Fruit fly (Drosophila melanogaster): ENCODE measurements around the gene ort.

Gene ort

dm6 chr3R:19671223-19671991, 11.9 kb downstream of the ort start, which contains the start of gene Naam (continued):
- peak; percentile 73 for TF ChIP-seq CG17385 (GFP tag; optimal IDR thresholded peaks at IDR 0.05)
- peak; percentile 81 for TF ChIP-seq ems (GFP tag; optimal IDR thresholded peaks at IDR 0.05)
- peak; percentile 56 for TF ChIP-seq CG3065 (GFP tag; optimal IDR thresholded peaks at IDR 0.05)
- TF ChIP-seq emc (GFP tag; optimal IDR thresholded peaks at IDR 0.05) = no peak
- TF ChIP-seq usp (GFP tag; optimal IDR thresholded peaks at IDR 0.05) = no peak
- peak; percentile 86 for TF ChIP-seq zfh2 (GFP tag; optimal IDR thresholded peaks at IDR 0.05)
- peak; percentile 64 for TF ChIP-seq bab2 (GFP tag; optimal IDR thresholded peaks at IDR 0.05)
- TF ChIP-seq D19B (GFP tag; optimal IDR thresholded peaks at IDR 0.05) = peak; percentile 63
- no peak for TF ChIP-seq knrl (GFP tag; IDR thresholded peaks at IDR 0.05; ENCODE audit: partially characterized antibody)
- TF ChIP-seq CG16779 (GFP tag; IDR thresholded peaks at IDR 0.05) = peak; percentile 89
- TF ChIP-seq Chrac-16 (GFP tag; optimal IDR thresholded peaks at IDR 0.05) = peak; percentile 58
- TF ChIP-seq cg (GFP tag; optimal IDR thresholded peaks at IDR 0.05) = no peak
- peak; percentile 82 for TF ChIP-seq CG9932 (GFP tag; IDR thresholded peaks at IDR 0.05)
- TF ChIP-seq croc (GFP tag; conservative IDR thresholded peaks at IDR 0.05) = no peak
- peak; percentile 75 for TF ChIP-seq ttk (GFP tag; IDR thresholded peaks at IDR 0.05)
- peak; percentile 26; the same call in 1 of the 2 replicates for TF ChIP-seq peb (GFP tag; IDR thresholded peaks at IDR 0.05)
- peak; percentile 86 for TF ChIP-seq Fer1 (GFP tag; optimal IDR thresholded peaks at IDR 0.05)
- TF ChIP-seq Sry-δ (GFP tag; optimal IDR thresholded peaks at IDR 0.05) = no peak
- peak; percentile 57; the same call in 1 of the 2 replicates for TF ChIP-seq E2f2 (GFP tag; IDR thresholded peaks at IDR 0.05)
- TF ChIP-seq tap (tag; optimal IDR thresholded peaks at IDR 0.05) = peak; percentile 34
- peak; percentile 30; the same call in 1 of the 2 replicates for TF ChIP-seq danr (GFP tag; IDR thresholded peaks at IDR 0.05)
- TF ChIP-seq tna (GFP tag; IDR thresholded peaks at IDR 0.05; ENCODE audit: partially characterized antibody) = no peak
- TF ChIP-seq HLH3B (GFP tag; IDR thresholded peaks at IDR 0.05) = peak; percentile 66
- TF ChIP-seq Mad (GFP tag; optimal IDR thresholded peaks at IDR 0.05) = peak; percentile 51
- 0 out of 2 replicates have a peak, but pooled peaks have one; percentile 15 for TF ChIP-seq esg (GFP tag; conservative IDR thresholded peaks at IDR 0.05)
- no peak for TF ChIP-seq hkb (optimal IDR thresholded peaks at IDR 0.05)
- TF ChIP-seq hkb (GFP tag; IDR thresholded peaks at IDR 0.05) = peak; percentile 87
- TF ChIP-seq dmrt99B (tag; optimal IDR thresholded peaks at IDR 0.05) = peak; percentile 73
- no peak for TF ChIP-seq Awh (GFP tag; IDR thresholded peaks at IDR 0.05)
- TF ChIP-seq Doc3 (GFP tag; IDR thresholded peaks at IDR 0.05; ENCODE audit: partially characterized antibody) = no peak
- peak; percentile 77 for TF ChIP-seq CG31441 (GFP tag; IDR thresholded peaks at IDR 0.05)
- TF ChIP-seq dmrt11E (tag; optimal IDR thresholded peaks at IDR 0.05) = no peak
- TF ChIP-seq phol (tag; optimal IDR thresholded peaks at IDR 0.05) = peak; percentile 57
- peak; percentile 70 for TF ChIP-seq schlank (tag; optimal IDR thresholded peaks at IDR 0.05)
- TF ChIP-seq CG3163 (GFP tag; optimal IDR thresholded peaks at IDR 0.05) = peak; percentile 88
- peak; percentile 91 for TF ChIP-seq Hmr (GFP tag; optimal IDR thresholded peaks at IDR 0.05)
- no peak for TF ChIP-seq Oaz (GFP tag; IDR thresholded peaks at IDR 0.05)
- TF ChIP-seq Rx (GFP tag; IDR thresholded peaks at IDR 0.05) = peak; percentile 58; the same call in 1 of the 2 replicates
- peak; percentile 38 for TF ChIP-seq BtbVII (GFP tag; optimal IDR thresholded peaks at IDR 0.05)
- TF ChIP-seq CG33213 (GFP tag; optimal IDR thresholded peaks at IDR 0.05) = peak; percentile 46
- peak; percentile 49 for TF ChIP-seq fd3F (GFP tag; optimal IDR thresholded peaks at IDR 0.05)
- no peak for TF ChIP-seq CG10979 (tag; optimal IDR thresholded peaks at IDR 0.05)
- TF ChIP-seq dpn (GFP tag; optimal IDR thresholded peaks at IDR 0.05) = peak; percentile 85 to 87
- TF ChIP-seq CG6689 (GFP tag; IDR thresholded peaks at IDR 0.05) = peak; percentile 69
- TF ChIP-seq gce (GFP tag; IDR thresholded peaks at IDR 0.05) = peak; percentile 54; the same call in 1 of the 3 replicates
- peak; percentile 8 for TF ChIP-seq ab (GFP tag; optimal IDR thresholded peaks at IDR 0.05)
- no peak for TF ChIP-seq CG3726 (GFP tag; IDR thresholded peaks at IDR 0.05)
- peak; percentile 42 for TF ChIP-seq NC2β (GFP tag; optimal IDR thresholded peaks at IDR 0.05)
- TF ChIP-seq Sox100B (GFP tag; optimal IDR thresholded peaks at IDR 0.05) = no peak
- peak; percentile 45 for TF ChIP-seq CG5180 (GFP tag; optimal IDR thresholded peaks at IDR 0.05)
